Worm (Caenorhabditis elegans) whole organism, early embryonic: ENCODE data around the gene fbxa-13.

Source experiments
- ama-1 ChIP-seq: fragments of 150-350 bp; optimal IDR thresholded peaks from 2 replicates; lab custom pipeline; 2014
- ceh-13 ChIP-seq: fragments of 200-800 bp; sonication (Bioruptor generic); optimal IDR thresholded peaks from 2 replicates; lab custom pipeline; 2018; ENCODE audit warnings: mild to moderate bottlenecking, missing genetic modification characterization, missing compliant biosample characterization
- hmbx-1 ChIP-seq: sonication (generic microtip); optimal IDR thresholded peaks from 2 replicates; lab custom pipeline; 2016; ENCODE audit warnings: mild to moderate bottlenecking, missing genetic modification characterization, missing compliant biosample characterization
- hmg-4 ChIP-seq: fragments of 200-800 bp; sonication (Bioruptor generic); optimal IDR thresholded peaks from 2 replicates; lab custom pipeline; 2018; ENCODE audit warnings: mild to moderate bottlenecking, missing genetic modification characterization, missing compliant biosample characterization
- hnd-1 ChIP-seq: sonication (generic microtip); optimal IDR thresholded peaks from 2 replicates; lab custom pipeline; 2016; ENCODE audit warnings: missing genetic modification characterization, missing compliant biosample characterization
- scrt-1 ChIP-seq: fragments of 200-800 bp; sonication (Bioruptor generic); IDR thresholded peaks from 2 replicates; pipeline ENCODE4 v1.3.6; 2022; ENCODE audit warnings: missing genetic modification characterization, missing compliant biosample characterization
- tbx-11 ChIP-seq: fragments of 200-800 bp; sonication (Bioruptor generic); IDR thresholded peaks from 2 replicates; pipeline ENCODE4 v1.3.6; 2022; ENCODE audit warnings: missing genetic modification characterization, missing compliant biosample characterization
- tra-4 ChIP-seq: sonication (generic microtip); optimal IDR thresholded peaks from 2 replicates; lab custom pipeline; 2017; ENCODE audit warnings: missing genetic modification characterization, missing compliant biosample characterization

ce11 chrIII:1687999-1688398, 17.7 kb downstream of the fbxa-13 start, which contains the start of gene Y22D7AR.7:
- TF ChIP-seq tbx-11 (GFP tag; lab: Robert Waterston, UW) = no peak
- TF ChIP-seq ceh-13 (GFP tag; lab: Kevin White, UChicago) = no peak
- TF ChIP-seq ama-1 (lab: Kevin White, UChicago) = no peak
- no peak for TF ChIP-seq tra-4 (tag; lab: Kevin White, UChicago)
- no peak for TF ChIP-seq scrt-1
- TF ChIP-seq hmg-4 (GFP tag; lab: Kevin White, UChicago) = no peak
- no peak for TF ChIP-seq hmbx-1 (tag; lab: Kevin White, UChicago)
- TF ChIP-seq hnd-1 = no peak
